Fruit fly (Drosophila melanogaster) whole organism, embryonic: ENCODE results near the gene par-6.
A peak's percentile ranks its signal among the peaks of the same experiment; 100 is the strongest.

Experiments used
- CG11696 ChIP-seq: fragments of 200-800 bp; sonication (Bioruptor generic); IDR thresholded peaks from 2 replicates; pipeline ENCODE4 v1.3.6; 2022; ENCODE audit warnings: missing biosample characterization, missing genetic modification characterization
- CG12219 ChIP-seq: fragments of 200-800 bp; sonication (Bioruptor generic); optimal IDR thresholded peaks from 3 replicates; lab custom pipeline; 2018; ENCODE audit warnings: missing biosample characterization, mild to moderate bottlenecking, missing genetic modification characterization
- CG12299 ChIP-seq: fragments of 200-800 bp; sonication (Bioruptor generic); optimal IDR thresholded peaks from 2 replicates; lab custom pipeline; 2018; ENCODE audit warnings: missing biosample characterization, mild to moderate bottlenecking, missing genetic modification characterization
- CG12391 ChIP-seq: fragments of 200-800 bp; sonication (Bioruptor generic); optimal IDR thresholded peaks from 3 replicates; lab custom pipeline; 2018; ENCODE audit warnings: missing biosample characterization, mild to moderate bottlenecking, missing genetic modification characterization, moderate library complexity
- CG12744 ChIP-seq: fragments of 200-800 bp; sonication (Bioruptor generic); optimal IDR thresholded peaks from 2 replicates; lab custom pipeline; 2016; ENCODE audit warnings: missing biosample characterization, missing genetic modification characterization
- CG13424 ChIP-seq: fragments of 200-800 bp; sonication (Bioruptor generic); optimal IDR thresholded peaks from 2 replicates; lab custom pipeline; 2019; ENCODE audit warnings: missing biosample characterization, mild to moderate bottlenecking, missing genetic modification characterization, moderate library complexity
- CG14050 ChIP-seq: fragments of 200-800 bp; sonication (Bioruptor generic); IDR thresholded peaks from 3 replicates; pipeline ENCODE4 v1.3.6; 2022; ENCODE audit warnings: missing biosample characterization, missing genetic modification characterization
- CG15269 ChIP-seq: fragments of 200-800 bp; sonication (Bioruptor generic); optimal IDR thresholded peaks from 2 replicates; lab custom pipeline; 2018; ENCODE audit warnings: missing biosample characterization, mild to moderate bottlenecking, missing genetic modification characterization, moderate library complexity
- CG17568 ChIP-seq: fragments of 200-800 bp; sonication (Bioruptor generic); optimal IDR thresholded peaks from 2 replicates; lab custom pipeline; 2018; ENCODE audit warnings: missing biosample characterization, mild to moderate bottlenecking, missing genetic modification characterization, moderate library complexity
- CG2129 ChIP-seq: fragments of 200-800 bp; sonication (Bioruptor generic); IDR thresholded peaks from 2 replicates; pipeline ENCODE4 v1.3.6; 2022; ENCODE audit warnings: missing biosample characterization, missing genetic modification characterization; ENCODE audit not compliant: partially characterized antibody
- CG2202 ChIP-seq: fragments of 200-800 bp; sonication (Bioruptor generic); optimal IDR thresholded peaks from 2 replicates; lab custom pipeline; 2018; ENCODE audit warnings: missing biosample characterization, mild to moderate bottlenecking, missing genetic modification characterization
- CG2678 ChIP-seq: fragments of 200-800 bp; sonication (Bioruptor generic); optimal IDR thresholded peaks from 3 replicates; lab custom pipeline; 2019; ENCODE audit warnings: missing biosample characterization, mild to moderate bottlenecking, missing genetic modification characterization, moderate library complexity
- CG43689 ChIP-seq: fragments of 200-800 bp; sonication (Bioruptor generic); IDR thresholded peaks from 2 replicates; pipeline ENCODE4 v1.3.6; 2022; ENCODE audit warnings: missing biosample characterization, missing genetic modification characterization
- CG7745 ChIP-seq: fragments of 200-800 bp; sonication (Bioruptor generic); optimal IDR thresholded peaks from 2 replicates; lab custom pipeline; 2018; ENCODE audit warnings: missing biosample characterization, mild to moderate bottlenecking, missing genetic modification characterization, moderate library complexity
- CG7987 ChIP-seq: fragments of 200-800 bp; sonication (Bioruptor generic); optimal IDR thresholded peaks from 2 replicates; lab custom pipeline; 2018; ENCODE audit warnings: missing biosample characterization, mild to moderate bottlenecking, missing genetic modification characterization, moderate library complexity
- CG9215 ChIP-seq: fragments of 200-800 bp; sonication (Bioruptor generic); IDR thresholded peaks from 2 replicates; pipeline ENCODE4 v1.3.6; 2022; ENCODE audit warnings: missing biosample characterization, missing genetic modification characterization
- CG9609 ChIP-seq: fragments of 200-800 bp; sonication (Bioruptor generic); optimal IDR thresholded peaks from 3 replicates; lab custom pipeline; 2016; ENCODE audit warnings: missing biosample characterization, missing genetic modification characterization
- CG9876 ChIP-seq: fragments of 200-800 bp; sonication (Bioruptor generic); optimal IDR thresholded peaks from 2 replicates; lab custom pipeline; 2016; ENCODE audit warnings: missing biosample characterization, missing genetic modification characterization
- CTCF ChIP-seq: fragments of 200-800 bp; sonication (Bioruptor generic); optimal IDR thresholded peaks from 2 replicates; lab custom pipeline; 2017; ENCODE audit warnings: missing biosample characterization, mild to moderate bottlenecking, missing genetic modification characterization, moderate library complexity
- Deaf1 ChIP-seq: fragments of 200-800 bp; optimal IDR thresholded peaks from 3 replicates; lab custom pipeline; 2019; ENCODE audit warnings: missing biosample characterization, mild to moderate bottlenecking, missing genetic modification characterization, moderate library complexity
- Doc3 ChIP-seq: fragments of 200-800 bp; sonication (Bioruptor generic); IDR thresholded peaks from 3 replicates; pipeline ENCODE4 v1.3.6; 2022; ENCODE audit warnings: missing biosample characterization, missing genetic modification characterization; ENCODE audit not compliant: partially characterized antibody
- Hr3 ChIP-seq: fragments of 200-800 bp; sonication (Bioruptor generic); optimal IDR thresholded peaks from 3 replicates; lab custom pipeline; 2016; ENCODE audit warnings: missing biosample characterization, missing genetic modification characterization
- Lhr ChIP-seq: fragments of 200-800 bp; sonication (Bioruptor generic); optimal IDR thresholded peaks from 3 replicates; lab custom pipeline; 2017; ENCODE audit warnings: mild to moderate bottlenecking, missing biosample characterization, missing genetic modification reagents, missing genetic modification characterization
- Meics ChIP-seq: fragments of 200-800 bp; sonication (Bioruptor generic); optimal IDR thresholded peaks from 2 replicates; lab custom pipeline; 2017; ENCODE audit warnings: missing biosample characterization, mild to moderate bottlenecking, missing genetic modification characterization
- Neu2 ChIP-seq: fragments of 200-800 bp; sonication (Bioruptor generic); optimal IDR thresholded peaks from 3 replicates; lab custom pipeline; 2016; ENCODE audit warnings: missing biosample characterization, missing genetic modification characterization, borderline replicate concordance
- Sry-β ChIP-seq: fragments of 200-800 bp; sonication (Bioruptor generic); optimal IDR thresholded peaks from 2 replicates; lab custom pipeline; 2018; ENCODE audit warnings: missing biosample characterization, mild to moderate bottlenecking, missing genetic modification characterization, moderate library complexity
- ac ChIP-seq: fragments of 200-800 bp; sonication (Bioruptor generic); optimal IDR thresholded peaks from 3 replicates; lab custom pipeline; 2017; ENCODE audit warnings: missing biosample characterization, mild to moderate bottlenecking, missing genetic modification characterization
- az2 ChIP-seq: fragments of 200-800 bp; sonication (Bioruptor generic); optimal IDR thresholded peaks from 3 replicates; lab custom pipeline; 2016; ENCODE audit warnings: missing biosample characterization, missing genetic modification characterization
- br ChIP-seq: fragments of >200 bp; optimal IDR thresholded peaks from 2 replicates; lab custom pipeline; 2017
- cwo ChIP-seq: fragments of 200-800 bp; sonication (Bioruptor generic); optimal IDR thresholded peaks from 3 replicates; lab custom pipeline; 2017; ENCODE audit warnings: missing biosample characterization, missing genetic modification characterization, mild to moderate bottlenecking, moderate library complexity, missing genetic modification reagents
- ewg ChIP-seq: fragments of 200-800 bp; sonication (Bioruptor generic); optimal IDR thresholded peaks from 3 replicates; lab custom pipeline; 2017; ENCODE audit warnings: mild to moderate bottlenecking, missing biosample characterization, missing genetic modification reagents, missing genetic modification characterization
- fd64A ChIP-seq: fragments of 200-800 bp; sonication (Bioruptor generic); optimal IDR thresholded peaks from 3 replicates; lab custom pipeline; 2018; ENCODE audit warnings: missing biosample characterization, mild to moderate bottlenecking, missing genetic modification characterization
- gcm ChIP-seq: fragments of 200-800 bp; sonication (Bioruptor generic); optimal IDR thresholded peaks from 2 replicates; lab custom pipeline; 2019; ENCODE audit warnings: missing biosample characterization, mild to moderate bottlenecking, missing genetic modification characterization, moderate library complexity
- gfzf ChIP-seq: fragments of 200-800 bp; sonication (Bioruptor generic); optimal IDR thresholded peaks from 2 replicates; lab custom pipeline; 2016; ENCODE audit warnings: missing biosample characterization, mild to moderate bottlenecking, missing genetic modification characterization, moderate library complexity
- gro ChIP-seq: fragments of 200-800 bp; sonication (Bioruptor generic); optimal IDR thresholded peaks from 2 replicates; lab custom pipeline; 2016; ENCODE audit warnings: missing biosample characterization, missing genetic modification characterization
- h ChIP-seq: fragments of >200 bp; optimal IDR thresholded peaks from 2 replicates; lab custom pipeline; 2017
- hb ChIP-seq: fragments of 200-800 bp; sonication (Bioruptor generic); IDR thresholded peaks from 3 replicates; pipeline ENCODE4 v1.3.6; 2022; ENCODE audit warnings: missing biosample characterization, missing genetic modification characterization; ENCODE audit not compliant: partially characterized antibody
- hbn ChIP-seq: fragments of 200-800 bp; sonication (Bioruptor generic); IDR thresholded peaks from 2 replicates; pipeline ENCODE4 v1.3.6; 2022; ENCODE audit warnings: missing biosample characterization, missing genetic modification characterization; ENCODE audit not compliant: partially characterized antibody
- jigr1 ChIP-seq: fragments of 200-800 bp; sonication (Bioruptor generic); IDR thresholded peaks from 3 replicates; pipeline ENCODE4 v1.3.6; 2022; ENCODE audit warnings: missing biosample characterization, missing genetic modification characterization
- kah ChIP-seq: fragments of 200-800 bp; sonication (Bioruptor generic); optimal IDR thresholded peaks from 2 replicates; lab custom pipeline; 2018; ENCODE audit warnings: missing biosample characterization, mild to moderate bottlenecking, missing genetic modification characterization
- ken ChIP-seq: fragments of 200-800 bp; sonication (Bioruptor generic); IDR thresholded peaks from 3 replicates; pipeline ENCODE4 v1.3.6; 2022; ENCODE audit warnings: missing biosample characterization, missing genetic modification characterization
- nerfin-2 ChIP-seq: fragments of 200-800 bp; sonication (Bioruptor generic); IDR thresholded peaks from 2 replicates; pipeline ENCODE4 v1.3.6; 2022; ENCODE audit warnings: missing biosample characterization, missing genetic modification characterization; ENCODE audit not compliant: partially characterized antibody
- pnt ChIP-seq: fragments of 200-800 bp; sonication (Bioruptor generic); optimal IDR thresholded peaks from 3 replicates; lab custom pipeline; 2016; ENCODE audit warnings: missing biosample characterization, missing genetic modification characterization
- slbo ChIP-seq: fragments of 200-800 bp; sonication (Bioruptor generic); IDR thresholded peaks from 2 replicates; pipeline ENCODE4 v1.3.6; 2022; ENCODE audit warnings: missing biosample characterization, missing genetic modification characterization
- slou ChIP-seq: fragments of 200-800 bp; sonication (Bioruptor generic); optimal IDR thresholded peaks from 3 replicates; lab custom pipeline; 2016; ENCODE audit warnings: missing biosample characterization, missing genetic modification characterization
- so ChIP-seq: fragments of 200-800 bp; sonication (Bioruptor generic); IDR thresholded peaks from 3 replicates; pipeline ENCODE4 v1.3.6; 2022; ENCODE audit warnings: missing biosample characterization, missing genetic modification characterization
- tll ChIP-seq, 2 experiments: fragments of 200-800 bp in 1 of 2; fragments of >200 bp in 1 of 2; sonication (Bioruptor generic) in 1 of 2; optimal IDR thresholded peaks; 2 replicates each; lab custom pipeline; 2017 to 2019; ENCODE audit warnings: missing biosample characterization in 2 of 2, missing genetic modification characterization in 2 of 2, mild to moderate bottlenecking in 1 of 2, moderate library complexity in 1 of 2
- trh ChIP-seq: fragments of 200-800 bp; sonication (Bioruptor generic); optimal IDR thresholded peaks from 2 replicates; lab custom pipeline; 2016; ENCODE audit warnings: missing biosample characterization, missing genetic modification characterization
- wek ChIP-seq: fragments of 200-800 bp; sonication (Bioruptor generic); optimal IDR thresholded peaks from 3 replicates; lab custom pipeline; 2018; ENCODE audit warnings: missing biosample characterization, mild to moderate bottlenecking, missing genetic modification characterization, moderate library complexity
- zen ChIP-seq: fragments of 200-800 bp; sonication (Bioruptor generic); optimal IDR thresholded peaks from 3 replicates; lab custom pipeline; 2018; ENCODE audit warnings: missing biosample characterization, mild to moderate bottlenecking, missing genetic modification characterization, moderate library complexity

Gene par-6

DNA sequence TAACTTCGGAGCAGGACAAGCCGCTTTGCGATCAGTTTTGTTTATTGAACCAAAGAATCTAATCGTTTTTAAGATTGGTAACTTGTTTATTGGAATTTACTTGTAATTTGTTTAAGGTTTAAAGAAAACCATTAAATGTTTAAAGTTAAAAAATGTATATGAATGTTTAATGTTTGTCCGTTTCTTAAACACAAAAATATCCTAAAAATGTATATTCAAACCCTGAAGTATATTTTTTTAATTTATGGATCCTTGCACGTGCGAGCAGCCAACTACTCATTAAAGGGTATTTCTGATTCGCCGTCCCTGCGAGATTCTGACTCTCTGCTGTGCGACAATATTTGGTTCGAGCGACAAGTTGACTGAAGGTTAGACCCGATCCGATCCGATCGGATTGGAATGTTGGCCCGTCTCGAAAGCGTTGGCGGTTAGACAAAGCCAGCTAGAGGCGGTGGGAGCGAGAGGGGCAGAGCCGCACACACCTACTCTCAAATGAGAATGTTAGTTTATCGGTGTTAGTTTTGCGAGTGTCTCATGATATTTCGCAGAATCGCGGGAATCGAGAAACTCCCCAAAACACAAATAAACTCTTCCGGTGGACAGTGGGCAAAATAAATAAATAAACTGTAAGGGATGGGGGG lies 4.2 kb upstream of the par-6 start (continued):
- peak; percentile 93 for TF ChIP-seq CG13424 (tag; lab: Kevin White, UChicago)
- TF ChIP-seq CG12299 (tag; lab: Kevin White, UChicago): peak; percentile 82
- TF ChIP-seq Deaf1 (tag; lab: Kevin White, UChicago): peak; percentile 71
- peak; percentile 90 for TF ChIP-seq CG12391 (tag; lab: Kevin White, UChicago)
- peak; percentile 83 for TF ChIP-seq gro
- TF ChIP-seq jigr1 (GFP tag; lab: Robert Waterston, UW): 0 out of 3 replicates have a peak, but pooled peaks have one; percentile 19
- TF ChIP-seq h (lab: Kevin White, UChicago): no peak
- TF ChIP-seq Hr3 (GFP tag; lab: Kevin White, UChicago): peak; percentile 84
- peak; percentile 16 for TF ChIP-seq ac (GFP tag; lab: Kevin White, UChicago)
- no peak for TF ChIP-seq ken (GFP tag; lab: Robert Waterston, UW)
- TF ChIP-seq wek (GFP tag; lab: Kevin White, UChicago): no peak
- TF ChIP-seq slou (GFP tag; lab: Kevin White, UChicago): peak; percentile 72
- peak; percentile 36 for TF ChIP-seq Lhr
- TF ChIP-seq CG2129 (GFP tag; lab: Robert Waterston, UW): no peak
- no peak for TF ChIP-seq Sry-β (GFP tag; lab: Kevin White, UChicago)
- TF ChIP-seq Neu2 (GFP tag; lab: Kevin White, UChicago): peak; percentile 14
- TF ChIP-seq pnt (GFP tag; lab: Kevin White, UChicago): peak; percentile 67
- TF ChIP-seq CG9609 (GFP tag; lab: Kevin White, UChicago): peak; percentile 75
- TF ChIP-seq Meics (GFP tag; lab: Kevin White, UChicago): peak; percentile 92
- peak; percentile 69 for TF ChIP-seq CG14050 (GFP tag; lab: Robert Waterston, UW)
- no peak for TF ChIP-seq nerfin-2 (GFP tag; lab: Robert Waterston, UW)
- TF ChIP-seq tll (GFP tag; optimal IDR thresholded peaks at IDR 0.05; lab: Kevin White, UChicago): no peak
- TF ChIP-seq CG15269: peak; percentile 90
- peak; percentile 80 for TF ChIP-seq slbo (GFP tag; lab: Robert Waterston, UW)
- TF ChIP-seq cwo (GFP tag; lab: Kevin White, UChicago): peak; percentile 82
- TF ChIP-seq CG7745 (tag; lab: Kevin White, UChicago): no peak
- TF ChIP-seq CG43689: 0 out of 2 replicates have a peak, but pooled peaks have one; percentile 30
- no peak for TF ChIP-seq hbn (GFP tag; lab: Robert Waterston, UW)
- TF ChIP-seq CG9215 (GFP tag; lab: Robert Waterston, UW): peak; percentile 76
- peak; percentile 24 for TF ChIP-seq CG7987 (GFP tag; lab: Kevin White, UChicago)
- TF ChIP-seq CG12219 (GFP tag; lab: Kevin White, UChicago): peak; percentile 85
- peak; percentile 60 for TF ChIP-seq CG9876 (GFP tag; lab: Kevin White, UChicago)
- peak; percentile 57 for TF ChIP-seq trh (GFP tag; lab: Kevin White, UChicago)
- TF ChIP-seq hb: no peak
- peak; percentile 79 for TF ChIP-seq az2 (GFP tag; lab: Kevin White, UChicago)
- TF ChIP-seq CG12744: peak; percentile 83
- peak; percentile 60 for TF ChIP-seq kah (GFP tag; lab: Kevin White, UChicago)
- no peak for TF ChIP-seq fd64A (GFP tag; lab: Kevin White, UChicago)
- TF ChIP-seq so (GFP tag; lab: Robert Waterston, UW): peak; percentile 82; the same call in 2 of the 3 replicates
- TF ChIP-seq CTCF (GFP tag; lab: Kevin White, UChicago): peak; percentile 25
- TF ChIP-seq CG11696 (GFP tag; lab: Robert Waterston, UW): peak; percentile 46; the same call in 1 of the 2 replicates
- TF ChIP-seq br (lab: Kevin White, UChicago): no peak
- peak; percentile 69 for TF ChIP-seq ewg
- peak; percentile 86 for TF ChIP-seq gcm (GFP tag; lab: Kevin White, UChicago)
- TF ChIP-seq gfzf (GFP tag; lab: Kevin White, UChicago): no peak
- peak; percentile 34 for TF ChIP-seq CG2202 (tag; lab: Kevin White, UChicago)
- peak; percentile 95 for TF ChIP-seq CG2678
- no peak for TF ChIP-seq Doc3 (GFP tag; lab: Robert Waterston, UW)
- peak; percentile 83 for TF ChIP-seq CG17568 (GFP tag; lab: Kevin White, UChicago)
- peak; percentile 73 for TF ChIP-seq zen (tag; lab: Kevin White, UChicago)
